Worm (Caenorhabditis elegans) whole organism, young adult: ENCODE data around the gene srg-29.

Source experiments
- B0035.1 ChIP-seq: sonication (generic microtip); optimal IDR thresholded peaks from 2 replicates; lab custom pipeline; 2016; ENCODE audit warnings: missing genetic modification characterization, mild to moderate bottlenecking, missing compliant biosample characterization, missing genotype, missing genetic modification reagents
- B0261.1 ChIP-seq: sonication (generic microtip); optimal IDR thresholded peaks from 2 replicates; lab custom pipeline; 2016; ENCODE audit warnings: mild to moderate bottlenecking, missing genetic modification characterization, moderate library complexity, missing compliant biosample characterization
- C17E4.6 ChIP-seq: fragments of 200-800 bp; sonication (Bioruptor generic); IDR thresholded peaks from 2 replicates; pipeline ENCODE4 v1.3.6; 2022; ENCODE audit warnings: missing genetic modification reagents, missing genetic modification characterization, missing compliant biosample characterization
- F52B5.7 ChIP-seq: sonication (generic microtip); optimal IDR thresholded peaks from 2 replicates; lab custom pipeline; 2016; ENCODE audit warnings: mild to moderate bottlenecking, missing genetic modification characterization, missing compliant biosample characterization
- F55B11.4 ChIP-seq: sonication (generic microtip); optimal IDR thresholded peaks from 2 replicates; lab custom pipeline; 2016; ENCODE audit warnings: missing compliant biosample characterization, missing genetic modification characterization, borderline replicate concordance; ENCODE audit not compliant: insufficient read depth
- K11D2.4 ChIP-seq: fragments of 200-800 bp; sonication (Bioruptor generic); IDR thresholded peaks from 2 replicates; pipeline ENCODE4 v1.3.6; 2022; ENCODE audit warnings: missing genetic modification reagents, missing genetic modification characterization, missing compliant biosample characterization
- K12H6.12 ChIP-seq: fragments of 200-800 bp; sonication (Bioruptor generic); optimal IDR thresholded peaks from 2 replicates; lab custom pipeline; 2018; ENCODE audit warnings: mild to moderate bottlenecking, missing genetic modification characterization, missing compliant biosample characterization
- T26A5.8 ChIP-seq: sonication (generic microtip); optimal IDR thresholded peaks from 2 replicates; lab custom pipeline; 2016; ENCODE audit warnings: missing genetic modification characterization, missing compliant biosample characterization
- Y53G8AR.9 ChIP-seq: fragments of 200-800 bp; sonication (Bioruptor generic); conservative IDR thresholded peaks from 2 replicates; pipeline ENCODE4 v1.3.6; 2022; ENCODE audit warnings: missing genetic modification reagents, missing genetic modification characterization, missing compliant biosample characterization
- ZK185.1 ChIP-seq: sonication (generic microtip); optimal IDR thresholded peaks from 2 replicates; lab custom pipeline; 2016; ENCODE audit warnings: mild to moderate bottlenecking, missing genetic modification characterization, missing compliant biosample characterization; ENCODE audit not compliant: poor library complexity, severe bottlenecking
- ama-1 ChIP-seq, 3 experiments: fragments of 150-350 bp in 1 of 3; sonication (generic microtip) in 2 of 3; optimal IDR thresholded peaks; 2 replicates each; lab custom pipeline; 2014 to 2018; ENCODE audit warnings: missing biosample characterization in 2 of 3, missing genetic modification characterization in 2 of 3, missing genetic modification reagents in 2 of 3
- atf-7 ChIP-seq: sonication (generic microtip); optimal IDR thresholded peaks from 2 replicates; lab custom pipeline; 2017; ENCODE audit warnings: mild to moderate bottlenecking, missing genetic modification characterization, missing compliant biosample characterization
- attf-5 ChIP-seq: fragments of 200-800 bp; sonication (Bioruptor generic); optimal IDR thresholded peaks from 2 replicates; lab custom pipeline; 2018; ENCODE audit warnings: mild to moderate bottlenecking, missing genetic modification characterization, missing compliant biosample characterization
- bed-1 ChIP-seq: fragments of 200-800 bp; sonication (Bioruptor generic); IDR thresholded peaks from 2 replicates; pipeline ENCODE4 v1.3.6; 2022; ENCODE audit warnings: missing genetic modification reagents, missing genetic modification characterization, missing compliant biosample characterization
- cebp-1 ChIP-seq, 2 experiments: fragments of 200-800 bp in 1 of 2; sonication (Bioruptor generic) in 1 of 2; sonication (generic microtip) in 1 of 2; IDR thresholded peaks in 1 of 2; optimal IDR thresholded peaks in 1 of 2; 2 replicates each; pipeline versions ENCODE4 v1.3.6 to Lab custom; 2017 to 2022; ENCODE audit warnings: missing compliant biosample characterization in 2 of 2, missing genetic modification characterization in 2 of 2, mild to moderate bottlenecking in 1 of 2, missing genetic modification reagents in 1 of 2, moderate library complexity in 1 of 2
- ceh-40 ChIP-seq: fragments of 200-800 bp; sonication (Bioruptor generic); IDR thresholded peaks from 2 replicates; pipeline ENCODE4 v1.3.6; 2022; ENCODE audit warnings: missing genetic modification characterization, missing compliant biosample characterization
- die-1 ChIP-seq: sonication (generic microtip); optimal IDR thresholded peaks from 2 replicates; lab custom pipeline; 2016; ENCODE audit warnings: missing genotype, mild to moderate bottlenecking, missing genetic modification characterization, missing compliant biosample characterization
- dox-1 ChIP-seq: fragments of 200-800 bp; sonication (Bioruptor generic); IDR thresholded peaks from 2 replicates; pipeline ENCODE4 v1.3.6; 2022; ENCODE audit warnings: missing genetic modification reagents, missing genetic modification characterization, missing compliant biosample characterization
- egrh-3 ChIP-seq: fragments of 200-800 bp; sonication (Bioruptor generic); IDR thresholded peaks from 2 replicates; pipeline ENCODE4 v1.3.6; 2022; ENCODE audit warnings: missing genetic modification reagents, missing genetic modification characterization, missing compliant biosample characterization
- gei-17 ChIP-seq: fragments of 200-800 bp; sonication (Bioruptor generic); optimal IDR thresholded peaks from 2 replicates; lab custom pipeline; 2018; ENCODE audit warnings: mild to moderate bottlenecking, missing genetic modification characterization, missing compliant biosample characterization
- him-1 ChIP-seq: sonication (generic microtip); optimal IDR thresholded peaks from 2 replicates; lab custom pipeline; 2016; ENCODE audit warnings: missing genotype, missing genetic modification reagents, missing genetic modification characterization, missing compliant biosample characterization
- hmg-1.2 ChIP-seq: fragments of 200-800 bp; sonication (Bioruptor generic); IDR thresholded peaks from 2 replicates; pipeline ENCODE4 v1.3.6; 2022; ENCODE audit warnings: missing genetic modification reagents, missing genetic modification characterization, missing compliant biosample characterization
- let-607 ChIP-seq, 2 experiments: fragments of 200-800 bp in 1 of 2; sonication (Bioruptor generic) in 1 of 2; sonication (generic microtip) in 1 of 2; optimal IDR thresholded peaks; 2 replicates each; lab custom pipeline; 2016 to 2018; ENCODE audit warnings: mild to moderate bottlenecking in 2 of 2, missing compliant biosample characterization in 2 of 2, missing genetic modification characterization in 2 of 2, moderate library complexity in 2 of 2, missing genotype in 1 of 2
- lin-26 ChIP-seq: fragments of 200-800 bp; sonication (Bioruptor generic); IDR thresholded peaks from 2 replicates; pipeline ENCODE4 v1.3.6; 2022; ENCODE audit warnings: missing genetic modification reagents, missing genetic modification characterization, missing compliant biosample characterization
- lin-35 ChIP-seq, 3 experiments: fragments of 150-350 bp in 2 of 3; sonication (generic microtip) in 1 of 3; optimal IDR thresholded peaks; 2 replicates each; lab custom pipeline; 2014 to 2018; ENCODE audit warnings: missing biosample characterization in 3 of 3, missing genetic modification characterization in 3 of 3, missing genetic modification reagents in 3 of 3
- lin-40 ChIP-seq: sonication (generic microtip); optimal IDR thresholded peaks from 2 replicates; lab custom pipeline; 2016; ENCODE audit warnings: missing genetic modification characterization, mild to moderate bottlenecking, missing compliant biosample characterization, missing genotype, missing genetic modification reagents
- lsy-27 ChIP-seq: sonication (generic microtip); optimal IDR thresholded peaks from 2 replicates; lab custom pipeline; 2017; ENCODE audit warnings: missing genetic modification characterization, mild to moderate bottlenecking, missing compliant biosample characterization, antibody characterized with exemption, missing genotype, borderline replicate concordance; ENCODE audit not compliant: insufficient read depth
- madf-10 ChIP-seq: sonication (generic microtip); optimal IDR thresholded peaks from 2 replicates; lab custom pipeline; 2016; ENCODE audit warnings: mild to moderate bottlenecking, missing genetic modification characterization, missing compliant biosample characterization
- madf-6 ChIP-seq: fragments of 200-800 bp; sonication (Bioruptor generic); IDR thresholded peaks from 2 replicates; pipeline ENCODE4 v1.3.6; 2022; ENCODE audit warnings: missing genetic modification reagents, missing genetic modification characterization, missing compliant biosample characterization
- nhr-80 ChIP-seq: sonication (generic microtip); optimal IDR thresholded peaks from 2 replicates; lab custom pipeline; 2016; ENCODE audit warnings: missing genetic modification characterization, missing compliant biosample characterization
- nhr-90 ChIP-seq: sonication (generic microtip); optimal IDR thresholded peaks from 2 replicates; lab custom pipeline; 2016; ENCODE audit warnings: missing genotype, mild to moderate bottlenecking, missing genetic modification characterization, missing compliant biosample characterization
- pha-4 ChIP-seq: fragments of 150-350 bp; sonication (generic microtip); optimal IDR thresholded peaks from 2 replicates; lab custom pipeline; 2014; ENCODE audit warnings: missing biosample characterization, missing genetic modification reagents, missing genetic modification characterization
- repo-1 ChIP-seq: sonication (generic microtip); optimal IDR thresholded peaks from 2 replicates; lab custom pipeline; 2017; ENCODE audit warnings: mild to moderate bottlenecking, missing genetic modification characterization, missing compliant biosample characterization
- rpc-1 ChIP-seq, 2 experiments: fragments of 150-350 bp in 1 of 2; sonication (generic microtip) in 1 of 2; optimal IDR thresholded peaks; 2 replicates each; lab custom pipeline; 2014 to 2018; ENCODE audit warnings: missing biosample characterization in 1 of 2, missing genetic modification characterization in 1 of 2, missing genetic modification reagents in 1 of 2, missing genotype in 1 of 2
- snpc-4 ChIP-seq, 5 experiments: fragments of 150-350 bp in 1 of 5; sonication (generic microtip) in 4 of 5; optimal IDR thresholded peaks; 2 replicates each; lab custom pipeline; 2014 to 2018; ENCODE audit warnings: missing genetic modification characterization in 5 of 5, missing biosample characterization in 3 of 5, antibody characterized with exemption in 2 of 5, mild to moderate bottlenecking in 2 of 5, missing compliant biosample characterization in 2 of 5, missing genotype in 2 of 5, moderate library complexity in 2 of 5, missing genetic modification reagents in 1 of 5
- somi-1 ChIP-seq: fragments of 200-800 bp; sonication (Bioruptor generic); optimal IDR thresholded peaks from 2 replicates; lab custom pipeline; 2018; ENCODE audit warnings: mild to moderate bottlenecking, missing genetic modification characterization, missing compliant biosample characterization
- tbp1 ChIP-seq: fragments of 200-800 bp; sonication (Bioruptor generic); optimal IDR thresholded peaks from 2 replicates; lab custom pipeline; 2018; ENCODE audit warnings: mild to moderate bottlenecking, missing genetic modification characterization, missing compliant biosample characterization
- ztf-18 ChIP-seq: sonication (generic microtip); optimal IDR thresholded peaks from 2 replicates; lab custom pipeline; 2016; ENCODE audit warnings: missing genotype, mild to moderate bottlenecking, missing genetic modification characterization, missing compliant biosample characterization
- ztf-22 ChIP-seq: fragments of 200-800 bp; sonication (Bioruptor generic); optimal IDR thresholded peaks from 2 replicates; lab custom pipeline; 2018; ENCODE audit warnings: mild to moderate bottlenecking, missing genetic modification characterization, moderate library complexity, missing compliant biosample characterization
- ztf-26 ChIP-seq: sonication (generic microtip); optimal IDR thresholded peaks from 2 replicates; lab custom pipeline; 2017; ENCODE audit warnings: missing genetic modification characterization, missing compliant biosample characterization
- ztf-28 ChIP-seq: fragments of 200-800 bp; sonication (Bioruptor generic); IDR thresholded peaks from 2 replicates; pipeline ENCODE4 v1.3.6; 2022; ENCODE audit warnings: missing genetic modification reagents, missing genetic modification characterization, missing compliant biosample characterization
- ztf-3 ChIP-seq: fragments of 200-800 bp; sonication (Bioruptor generic); optimal IDR thresholded peaks from 2 replicates; lab custom pipeline; 2018; ENCODE audit warnings: mild to moderate bottlenecking, missing genetic modification characterization, missing compliant biosample characterization
- ztf-6 ChIP-seq: fragments of 200-800 bp; sonication (Bioruptor generic); IDR thresholded peaks from 2 replicates; pipeline ENCODE4 v1.3.6; 2022; ENCODE audit warnings: missing genetic modification reagents, missing genetic modification characterization, missing compliant biosample characterization

srg-29 gene

ce11 chrV:5328314-5328713 lies 8.7 kb upstream of the srg-29 start, which contains the start of gene C10G8.8:
C10G8.8 (minus strand) TSS chrV:5328414.
- TF ChIP-seq lsy-27 (tag; lab: Kevin White, UChicago), result no peak
- TF ChIP-seq ztf-22 (GFP tag; lab: Kevin White, UChicago), result no peak
- no peak for TF ChIP-seq pha-4
- no peak for TF ChIP-seq ztf-28 (GFP tag; lab: Robert Waterston, UW)
- no peak for TF ChIP-seq gei-17 (GFP tag; lab: Kevin White, UChicago)
- no peak for TF ChIP-seq ztf-6 (GFP tag; lab: Robert Waterston, UW)
- TF ChIP-seq hmg-1.2 (GFP tag; lab: Robert Waterston, UW), result no peak

- TF ChIP-seq snpc-4 (GFP tag; optimal IDR thresholded peaks at IDR 0.05; lab: Kevin White, UChicago) (peak; percentile 27), snpc-4 (tag; optimal IDR thresholded peaks at IDR 0.05; lab: Kevin White, UChicago) (peak; percentile 66 to 80 (median 75)), tbp1 (GFP tag; lab: Kevin White, UChicago) (peak; percentile 88), ztf-26 (peak; percentile 18), cebp-1 (GFP tag; IDR thresholded peaks at IDR 0.05; lab: Robert Waterston, UW) (peak; percentile 50; the same call in 1 of the 2 replicates), cebp-1 (tag; optimal IDR thresholded peaks at IDR 0.05; lab: Kevin White, UChicago) (peak; percentile 81), ZK185.1 (tag; lab: Kevin White, UChicago) (peak; percentile 44), lin-40 (tag; lab: Kevin White, UChicago) (no peak), B0261.1 (peak; percentile 65), F55B11.4 (no peak), ama-1 (optimal IDR thresholded peaks at IDR 0.05; lab: Kevin White, UChicago) (no peak), ama-1 (GFP tag; optimal IDR thresholded peaks at IDR 0.05; lab: Kevin White, UChicago) (no peak), egrh-3 (GFP tag; lab: Robert Waterston, UW) (0 out of 2 replicates have a peak, but pooled peaks have one; percentile 5), ztf-3 (GFP tag; lab: Kevin White, UChicago) (no peak), B0035.1 (tag; lab: Kevin White, UChicago) (peak; percentile 21), lin-26 (GFP tag; lab: Robert Waterston, UW) (peak; percentile 65; the same call in 1 of the 2 replicates), Y53G8AR.9 (GFP tag; lab: Robert Waterston, UW) (no peak), him-1 (tag; lab: Kevin White, UChicago) (peak; percentile 29), ztf-18 (peak; percentile 36), somi-1 (GFP tag; lab: Kevin White, UChicago) (peak; percentile 15), ztf-22 (GFP tag; lab: Kevin White, UChicago) (peak; percentile 8), madf-10 (peak; percentile 29), K12H6.12 (tag; lab: Kevin White, UChicago) (peak; percentile 53), F52B5.7 (no peak), attf-5 (GFP tag; lab: Kevin White, UChicago) (peak; percentile 9), lin-35 (GFP tag; optimal IDR thresholded peaks at IDR 0.05; lab: Kevin White, UChicago) (no peak), K11D2.4 (GFP tag; lab: Robert Waterston, UW) (no peak), dox-1 (GFP tag; lab: Robert Waterston, UW) (peak; percentile 80), hmg-1.2 (GFP tag; lab: Robert Waterston, UW) (0 out of 2 replicates have a peak, but pooled peaks have one; percentile 25), die-1 (tag; lab: Kevin White, UChicago) (peak; percentile 27), let-607 (tag; optimal IDR thresholded peaks at IDR 0.05; lab: Kevin White, UChicago) (peak; percentile 84 to 89), bed-1 (GFP tag; lab: Robert Waterston, UW) (no peak), T26A5.8 (no peak), ceh-40 (no peak), rpc-1 (optimal IDR thresholded peaks at IDR 0.05; lab: Kevin White, UChicago) (peak; percentile 67), rpc-1 (tag; optimal IDR thresholded peaks at IDR 0.05; lab: Kevin White, UChicago) (peak; percentile 85), madf-6 (GFP tag; lab: Robert Waterston, UW) (peak; percentile 34), nhr-90 (tag; lab: Kevin White, UChicago) (peak; percentile 53), C17E4.6 (GFP tag; lab: Robert Waterston, UW) (no peak), nhr-80 (peak; percentile 89), atf-7 (tag; lab: Kevin White, UChicago) (peak; percentile 12), repo-1 (tag; lab: Kevin White, UChicago) (peak; percentile 54)
Observed at ce11 chrV:5329677-5330266, 7.2 kb upstream of the srg-29 start.
